Worm (Caenorhabditis elegans) whole organism, young adult: ENCODE measurements around the gene lgc-48.

Experiments
- B0261.1 ChIP-seq: sonication (generic microtip); optimal IDR thresholded peaks from 2 replicates; lab custom pipeline; 2016; ENCODE audit warnings: mild to moderate bottlenecking, missing genetic modification characterization, moderate library complexity, missing compliant biosample characterization
- D2030.7 ChIP-seq: fragments of 200-800 bp; sonication (Bioruptor generic); IDR thresholded peaks from 2 replicates; pipeline ENCODE4 v1.3.6; 2022; ENCODE audit warnings: missing genetic modification reagents, missing genetic modification characterization, missing compliant biosample characterization
- F10E7.11 ChIP-seq: sonication (generic microtip); optimal IDR thresholded peaks from 2 replicates; lab custom pipeline; 2017; ENCODE audit warnings: mild to moderate bottlenecking, missing genetic modification characterization, moderate library complexity, missing compliant biosample characterization
- F39B2.1 ChIP-seq: fragments of 200-800 bp; sonication (Bioruptor generic); IDR thresholded peaks from 2 replicates; pipeline ENCODE4 v1.3.6; 2022; ENCODE audit warnings: missing genetic modification reagents, missing genetic modification characterization, missing compliant biosample characterization
- F55B11.4 ChIP-seq: sonication (generic microtip); optimal IDR thresholded peaks from 2 replicates; lab custom pipeline; 2016; ENCODE audit warnings: missing compliant biosample characterization, missing genetic modification characterization, borderline replicate concordance; ENCODE audit not compliant: insufficient read depth
- K11D2.4 ChIP-seq: fragments of 200-800 bp; sonication (Bioruptor generic); IDR thresholded peaks from 2 replicates; pipeline ENCODE4 v1.3.6; 2022; ENCODE audit warnings: missing genetic modification reagents, missing genetic modification characterization, missing compliant biosample characterization
- Y53F4B.3 ChIP-seq: fragments of 200-800 bp; sonication (Bioruptor generic); IDR thresholded peaks from 2 replicates; pipeline ENCODE4 v1.3.6; 2022; ENCODE audit warnings: missing genetic modification reagents, missing genetic modification characterization, missing compliant biosample characterization
- Y56A3A.18 ChIP-seq: fragments of 200-800 bp; sonication (Bioruptor generic); IDR thresholded peaks from 2 replicates; pipeline ENCODE4 v1.3.6; 2022; ENCODE audit warnings: missing genetic modification reagents, missing genetic modification characterization, missing compliant biosample characterization
- ZK185.1 ChIP-seq: sonication (generic microtip); optimal IDR thresholded peaks from 2 replicates; lab custom pipeline; 2016; ENCODE audit warnings: mild to moderate bottlenecking, missing genetic modification characterization, missing compliant biosample characterization; ENCODE audit not compliant: poor library complexity, severe bottlenecking
- akir-1 ChIP-seq: fragments of 200-800 bp; sonication (Bioruptor generic); optimal IDR thresholded peaks from 2 replicates; lab custom pipeline; 2018; ENCODE audit warnings: mild to moderate bottlenecking, missing genetic modification characterization, moderate library complexity, missing compliant biosample characterization
- aptf-2 ChIP-seq: fragments of 200-800 bp; sonication (Bioruptor generic); conservative IDR thresholded peaks from 2 replicates; pipeline ENCODE4 v1.3.6; 2022; ENCODE audit warnings: missing genetic modification reagents, missing genetic modification characterization, missing compliant biosample characterization
- attf-5 ChIP-seq: fragments of 200-800 bp; sonication (Bioruptor generic); optimal IDR thresholded peaks from 2 replicates; lab custom pipeline; 2018; ENCODE audit warnings: mild to moderate bottlenecking, missing genetic modification characterization, missing compliant biosample characterization
- attf-6 ChIP-seq: fragments of 200-800 bp; sonication (Bioruptor generic); IDR thresholded peaks from 2 replicates; pipeline ENCODE4 v1.3.6; 2022; ENCODE audit warnings: missing genetic modification reagents, missing genetic modification characterization, missing compliant biosample characterization
- ccch-3 ChIP-seq: fragments of 200-800 bp; sonication (Bioruptor generic); optimal IDR thresholded peaks from 2 replicates; lab custom pipeline; 2018; ENCODE audit warnings: mild to moderate bottlenecking, missing genetic modification characterization, missing compliant biosample characterization
- ceh-27 ChIP-seq: fragments of 200-800 bp; sonication (Bioruptor generic); optimal IDR thresholded peaks from 2 replicates; lab custom pipeline; 2018; ENCODE audit warnings: mild to moderate bottlenecking, missing genetic modification characterization, moderate library complexity, missing compliant biosample characterization
- dox-1 ChIP-seq: fragments of 200-800 bp; sonication (Bioruptor generic); IDR thresholded peaks from 2 replicates; pipeline ENCODE4 v1.3.6; 2022; ENCODE audit warnings: missing genetic modification reagents, missing genetic modification characterization, missing compliant biosample characterization
- dpff-1 ChIP-seq: sonication (generic microtip); optimal IDR thresholded peaks from 2 replicates; lab custom pipeline; 2017; ENCODE audit warnings: mild to moderate bottlenecking, missing genetic modification characterization, missing compliant biosample characterization
- efl-1 ChIP-seq: fragments of 150-350 bp; optimal IDR thresholded peaks from 2 replicates; lab custom pipeline; 2014; ENCODE audit warnings: missing biosample characterization, missing genetic modification reagents, missing genetic modification characterization
- egrh-3 ChIP-seq: fragments of 200-800 bp; sonication (Bioruptor generic); IDR thresholded peaks from 2 replicates; pipeline ENCODE4 v1.3.6; 2022; ENCODE audit warnings: missing genetic modification reagents, missing genetic modification characterization, missing compliant biosample characterization
- ets-4 ChIP-seq: fragments of 200-800 bp; sonication (Bioruptor generic); optimal IDR thresholded peaks from 2 replicates; lab custom pipeline; 2018; ENCODE audit warnings: mild to moderate bottlenecking, missing genetic modification characterization, missing compliant biosample characterization
- fkh-3 ChIP-seq: sonication (generic microtip); optimal IDR thresholded peaks from 2 replicates; lab custom pipeline; 2016; ENCODE audit warnings: mild to moderate bottlenecking, missing genetic modification characterization, missing compliant biosample characterization
- hlh-12 ChIP-seq: sonication (generic microtip); optimal IDR thresholded peaks from 2 replicates; lab custom pipeline; 2016; ENCODE audit warnings: missing genetic modification characterization, missing compliant biosample characterization
- hmg-1.2 ChIP-seq: fragments of 200-800 bp; sonication (Bioruptor generic); IDR thresholded peaks from 2 replicates; pipeline ENCODE4 v1.3.6; 2022; ENCODE audit warnings: missing genetic modification reagents, missing genetic modification characterization, missing compliant biosample characterization
- hmg-20 ChIP-seq: fragments of 200-800 bp; sonication (Bioruptor generic); IDR thresholded peaks from 2 replicates; pipeline ENCODE4 v1.3.6; 2022; ENCODE audit warnings: missing genetic modification reagents, missing genetic modification characterization, missing compliant biosample characterization
- hrde-1 ChIP-seq: sonication (generic microtip); optimal IDR thresholded peaks from 2 replicates; lab custom pipeline; 2016; ENCODE audit warnings: missing genetic modification characterization, mild to moderate bottlenecking, missing compliant biosample characterization, moderate library complexity, missing genotype, missing genetic modification reagents, borderline replicate concordance
- hsf-1 ChIP-seq: fragments of 200-800 bp; sonication (Bioruptor generic); IDR thresholded peaks from 2 replicates; pipeline ENCODE4 v1.3.6; 2022; ENCODE audit warnings: missing genetic modification reagents, missing genetic modification characterization, missing compliant biosample characterization
- lin-40 ChIP-seq: sonication (generic microtip); optimal IDR thresholded peaks from 2 replicates; lab custom pipeline; 2016; ENCODE audit warnings: missing genetic modification characterization, mild to moderate bottlenecking, missing compliant biosample characterization, missing genotype, missing genetic modification reagents
- lir-1 ChIP-seq: fragments of 200-800 bp; sonication (Bioruptor generic); conservative IDR thresholded peaks from 2 replicates; pipeline ENCODE4 v1.3.6; 2022; ENCODE audit warnings: missing genetic modification reagents, missing genetic modification characterization, missing compliant biosample characterization
- lsl-1 ChIP-seq: fragments of 200-800 bp; sonication (Bioruptor generic); optimal IDR thresholded peaks from 2 replicates; lab custom pipeline; 2018; ENCODE audit warnings: mild to moderate bottlenecking, missing genetic modification characterization, moderate library complexity, missing compliant biosample characterization
- mcd-1 ChIP-seq: fragments of 200-800 bp; sonication (Bioruptor generic); IDR thresholded peaks from 2 replicates; pipeline ENCODE4 v1.3.6; 2022; ENCODE audit warnings: missing genetic modification reagents, missing genetic modification characterization, missing compliant biosample characterization
- mel-28 ChIP-seq: sonication (generic microtip); optimal IDR thresholded peaks from 2 replicates; lab custom pipeline; 2016; ENCODE audit warnings: borderline replicate concordance, mild to moderate bottlenecking, missing genetic modification characterization, missing compliant biosample characterization
- mes-4 ChIP-seq: sonication (generic microtip); optimal IDR thresholded peaks from 2 replicates; lab custom pipeline; 2016; ENCODE audit warnings: missing genotype, missing genetic modification characterization, missing compliant biosample characterization
- nfya-1 ChIP-seq: sonication (generic microtip); optimal IDR thresholded peaks from 2 replicates; lab custom pipeline; 2017; ENCODE audit warnings: antibody characterized with exemption, missing compliant biosample characterization, missing genetic modification characterization, borderline replicate concordance; ENCODE audit not compliant: insufficient read depth
- nhr-120 ChIP-seq: fragments of 200-800 bp; sonication (Bioruptor generic); IDR thresholded peaks from 2 replicates; pipeline ENCODE4 v1.3.6; 2022; ENCODE audit warnings: missing genetic modification characterization, missing compliant biosample characterization
- nhr-179 ChIP-seq: sonication (generic microtip); optimal IDR thresholded peaks from 2 replicates; lab custom pipeline; 2016; ENCODE audit warnings: mild to moderate bottlenecking, missing genetic modification characterization, missing compliant biosample characterization
- pbrm-1 ChIP-seq: fragments of 200-800 bp; sonication (Bioruptor generic); IDR thresholded peaks from 2 replicates; pipeline ENCODE4 v1.3.6; 2022; ENCODE audit warnings: missing genetic modification reagents, missing genetic modification characterization, missing compliant biosample characterization
- pha-4 ChIP-seq: fragments of 150-350 bp; sonication (generic microtip); optimal IDR thresholded peaks from 2 replicates; lab custom pipeline; 2014; ENCODE audit warnings: missing biosample characterization, missing genetic modification reagents, missing genetic modification characterization
- rec-8 ChIP-seq, 2 experiments: sonication (generic microtip); optimal IDR thresholded peaks; 2 replicates each; lab custom pipeline; 2016; ENCODE audit warnings: mild to moderate bottlenecking in 2 of 2, missing genetic modification characterization in 2 of 2, missing genetic modification reagents in 2 of 2, missing genotype in 2 of 2, missing biosample characterization in 1 of 2, missing compliant biosample characterization in 1 of 2, moderate library complexity in 1 of 2
- rpc-1 ChIP-seq, 2 experiments: fragments of 150-350 bp in 1 of 2; sonication (generic microtip) in 1 of 2; optimal IDR thresholded peaks; 2 replicates each; lab custom pipeline; 2014 to 2018; ENCODE audit warnings: missing biosample characterization in 1 of 2, missing genetic modification characterization in 1 of 2, missing genetic modification reagents in 1 of 2, missing genotype in 1 of 2
- sdz-38 ChIP-seq: sonication (generic microtip); optimal IDR thresholded peaks from 2 replicates; lab custom pipeline; 2016; ENCODE audit warnings: missing genotype, missing genetic modification characterization, missing compliant biosample characterization
- snpc-1.1 ChIP-seq: sonication (generic microtip); optimal IDR thresholded peaks from 2 replicates; lab custom pipeline; 2017; ENCODE audit warnings: missing genetic modification characterization, mild to moderate bottlenecking, missing compliant biosample characterization, antibody characterized with exemption, moderate library complexity, missing genotype, missing genetic modification reagents; ENCODE audit not compliant: insufficient read depth
- somi-1 ChIP-seq: fragments of 200-800 bp; sonication (Bioruptor generic); optimal IDR thresholded peaks from 2 replicates; lab custom pipeline; 2018; ENCODE audit warnings: mild to moderate bottlenecking, missing genetic modification characterization, missing compliant biosample characterization
- tlf-1 ChIP-seq: fragments of 200-800 bp; sonication (Bioruptor generic); optimal IDR thresholded peaks from 2 replicates; lab custom pipeline; 2018; ENCODE audit warnings: mild to moderate bottlenecking, missing genetic modification characterization, missing compliant biosample characterization
- xnd-1 ChIP-seq: sonication (generic microtip); optimal IDR thresholded peaks from 2 replicates; lab custom pipeline; 2016; ENCODE audit warnings: missing genotype, missing genetic modification reagents, missing genetic modification characterization, missing compliant biosample characterization
- zfh-2 ChIP-seq: fragments of 200-800 bp; sonication (Bioruptor generic); conservative IDR thresholded peaks from 2 replicates; pipeline ENCODE4 v1.3.6; 2022; ENCODE audit warnings: missing genetic modification reagents, missing genetic modification characterization, missing compliant biosample characterization
- ztf-22 ChIP-seq: fragments of 200-800 bp; sonication (Bioruptor generic); optimal IDR thresholded peaks from 2 replicates; lab custom pipeline; 2018; ENCODE audit warnings: mild to moderate bottlenecking, missing genetic modification characterization, moderate library complexity, missing compliant biosample characterization
- ztf-3 ChIP-seq: fragments of 200-800 bp; sonication (Bioruptor generic); optimal IDR thresholded peaks from 2 replicates; lab custom pipeline; 2018; ENCODE audit warnings: mild to moderate bottlenecking, missing genetic modification characterization, missing compliant biosample characterization

The lgc-48 gene

ce11 chrV:13312210-13312676, 27.8 kb upstream of the lgc-48 start, which contains the start of gene nasp-2 (continued):
- TF ChIP-seq Y56A3A.18 (GFP tag; lab: Robert Waterston, UW) (no peak), pbrm-1 (peak; percentile 82), nhr-179 (tag; lab: Kevin White, UChicago) (no peak), D2030.7 (GFP tag; lab: Robert Waterston, UW) (peak; percentile 98), mcd-1 (GFP tag; lab: Robert Waterston, UW) (peak; percentile 83), ztf-22 (GFP tag; lab: Kevin White, UChicago) (no peak), hlh-12 (no peak), mel-28 (tag; lab: Kevin White, UChicago) (no peak), hmg-20 (GFP tag; lab: Robert Waterston, UW) (peak; percentile 64), hsf-1 (peak; percentile 91), attf-5 (GFP tag; lab: Kevin White, UChicago) (peak; percentile 20), F10E7.11 (tag; lab: Kevin White, UChicago) (no peak), nhr-120 (GFP tag; lab: Robert Waterston, UW) (no peak), F55B11.4 (tag; lab: Kevin White, UChicago) (no peak), lir-1 (GFP tag; lab: Robert Waterston, UW) (peak; percentile 84), ztf-3 (GFP tag; lab: Kevin White, UChicago) (no peak), mes-4 (tag; lab: Kevin White, UChicago) (no peak), attf-6 (peak; percentile 89), dox-1 (GFP tag; lab: Robert Waterston, UW) (peak; percentile 97), B0261.1 (tag; lab: Kevin White, UChicago) (no peak), lsl-1 (GFP tag; lab: Kevin White, UChicago) (peak; percentile 97), rec-8 (tag; optimal IDR thresholded peaks at IDR 0.05; lab: Kevin White, UChicago) (no peak), F39B2.1 (no peak), nfya-1 (tag; lab: Kevin White, UChicago) (no peak), fkh-3 (tag; lab: Kevin White, UChicago) (no peak), dpff-1 (tag; lab: Kevin White, UChicago) (no peak), pha-4 (tag; lab: Kevin White, UChicago) (no peak), sdz-38 (no peak), rpc-1 (optimal IDR thresholded peaks at IDR 0.05; lab: Kevin White, UChicago) (no peak), rpc-1 (tag; optimal IDR thresholded peaks at IDR 0.05; lab: Kevin White, UChicago) (peak; percentile 14), ets-4 (GFP tag; lab: Kevin White, UChicago) (no peak), K11D2.4 (no peak), akir-1 (GFP tag; lab: Kevin White, UChicago) (no peak), somi-1 (GFP tag; lab: Kevin White, UChicago) (no peak), aptf-2 (GFP tag; lab: Robert Waterston, UW) (peak; percentile 73; the same call in 1 of the 2 replicates), Y53F4B.3 (GFP tag; lab: Robert Waterston, UW) (peak; percentile 89), xnd-1 (tag; lab: Kevin White, UChicago) (peak; percentile 99), lin-40 (tag; lab: Kevin White, UChicago) (no peak), hmg-1.2 (GFP tag; lab: Robert Waterston, UW) (peak; percentile 68), efl-1 (GFP tag; lab: Kevin White, UChicago) (peak; percentile 100), ZK185.1 (tag; lab: Kevin White, UChicago) (no peak), egrh-3 (GFP tag; lab: Robert Waterston, UW) (peak; percentile 53; the same call in 1 of the 2 replicates), ceh-27 (GFP tag; lab: Kevin White, UChicago) (peak; percentile 5), snpc-1.1 (tag; lab: Kevin White, UChicago) (peak; percentile 68), zfh-2 (GFP tag; lab: Robert Waterston, UW) (no peak), hrde-1 (tag; lab: Kevin White, UChicago) (peak; percentile 52), ccch-3 (no peak), tlf-1 (GFP tag; lab: Kevin White, UChicago) (peak; percentile 95)
